Fruit fly (Drosophila melanogaster): ENCODE data around the gene Nna1.

Nna1 gene

dm6 chrX:13748906-13749872, 57.1 kb downstream of the Nna1 start (continued):
- TF ChIP-seq CG11504 (tag; optimal IDR thresholded peaks at IDR 0.05) (peak; percentile 84), CG2678 (tag; optimal IDR thresholded peaks at IDR 0.05) (peak; percentile 89), CG13296 (GFP tag; optimal IDR thresholded peaks at IDR 0.05) (peak; percentile 70), gem (tag; optimal IDR thresholded peaks at IDR 0.05) (peak; percentile 87), CG32772 (GFP tag; IDR thresholded peaks at IDR 0.05) (peak; percentile 72), tio (GFP tag; optimal IDR thresholded peaks at IDR 0.05) (peak; percentile 59), Ptx1 (GFP tag; IDR thresholded peaks at IDR 0.05) (peak; percentile 82), CG9817 (tag; optimal IDR thresholded peaks at IDR 0.05) (peak; percentile 49), Oli (tag; optimal IDR thresholded peaks at IDR 0.05) (peak; percentile 74), CG2202 (tag; optimal IDR thresholded peaks at IDR 0.05) (no peak), Hsf (GFP tag; optimal IDR thresholded peaks at IDR 0.05) (peak; percentile 50), abd-A (tag; optimal IDR thresholded peaks at IDR 0.05) (no peak), CG9876 (GFP tag; optimal IDR thresholded peaks at IDR 0.05) (no peak), Sox100B (GFP tag; optimal IDR thresholded peaks at IDR 0.05) (peak; percentile 69), kni (GFP tag; optimal IDR thresholded peaks at IDR 0.05) (no peak), Rfx (GFP tag; IDR thresholded peaks at IDR 0.05) (peak; percentile 88), Hr3 (GFP tag; optimal IDR thresholded peaks at IDR 0.05) (peak; percentile 59), CG9437 (GFP tag; optimal IDR thresholded peaks at IDR 0.05) (peak; percentile 72), Ada2b (GFP tag; IDR thresholded peaks at IDR 0.05) (peak; percentile 75), Hr51 (GFP tag; optimal IDR thresholded peaks at IDR 0.05) (peak in 1 of 2 experiments; percentile 81), CG17186 (GFP tag; optimal IDR thresholded peaks at IDR 0.05) (no peak), sim (GFP tag; IDR thresholded peaks at IDR 0.05) (peak; percentile 29; the same call in 1 of the 2 replicates), wdn (GFP tag; IDR thresholded peaks at IDR 0.05) (peak; percentile 61), CG10274 (GFP tag; optimal IDR thresholded peaks at IDR 0.05) (peak; percentile 6), E2f1 (GFP tag; IDR thresholded peaks at IDR 0.05) (peak; percentile 76), CG4730 (GFP tag; IDR thresholded peaks at IDR 0.05) (peak; percentile 73), ham (GFP tag; IDR thresholded peaks at IDR 0.05) (no peak), Hr78 (GFP tag; optimal IDR thresholded peaks at IDR 0.05) (peak in 1 of 2 experiments; percentile 26), Fer2 (tag; optimal IDR thresholded peaks at IDR 0.05) (peak; percentile 39), CG10209 (GFP tag; optimal IDR thresholded peaks at IDR 0.05) (peak; percentile 69), CG1603 (tag; optimal IDR thresholded peaks at IDR 0.05) (peak; percentile 59), CG2712 (tag; optimal IDR thresholded peaks at IDR 0.05) (peak; percentile 75), CG17612 (GFP tag; IDR thresholded peaks at IDR 0.05) (peak; percentile 25; the same call in 1 of the 2 replicates), C15 (GFP tag; IDR thresholded peaks at IDR 0.05) (0 out of 3 replicates have a peak, but pooled peaks have one; percentile 7), luna (GFP tag; optimal IDR thresholded peaks at IDR 0.05) (no peak), org-1 (GFP tag; optimal IDR thresholded peaks at IDR 0.05) (peak; percentile 68), fd102C (GFP tag; optimal IDR thresholded peaks at IDR 0.05) (no peak), dimm (GFP tag; IDR thresholded peaks at IDR 0.05) (no peak), cwo (GFP tag; optimal IDR thresholded peaks at IDR 0.05) (peak; percentile 76), unpg (GFP tag; optimal IDR thresholded peaks at IDR 0.05) (peak; percentile 78), odd (GFP tag; optimal IDR thresholded peaks at IDR 0.05) (peak; percentile 50), CG2120 (GFP tag; optimal IDR thresholded peaks at IDR 0.05) (peak; percentile 80), CoRest (tag; optimal IDR thresholded peaks at IDR 0.05) (peak; percentile 80), CG13775 (GFP tag; optimal IDR thresholded peaks at IDR 0.05) (peak; percentile 55), dm (GFP tag; optimal IDR thresholded peaks at IDR 0.05) (no peak), CG30403 (GFP tag; optimal IDR thresholded peaks at IDR 0.05) (peak; percentile 77), chm (GFP tag; IDR thresholded peaks at IDR 0.05) (peak; percentile 73; the same call in 1 of the 2 replicates)
